Worm (Caenorhabditis elegans): ENCODE data around the gene F46G10.1.

Gene F46G10.1

DNA sequence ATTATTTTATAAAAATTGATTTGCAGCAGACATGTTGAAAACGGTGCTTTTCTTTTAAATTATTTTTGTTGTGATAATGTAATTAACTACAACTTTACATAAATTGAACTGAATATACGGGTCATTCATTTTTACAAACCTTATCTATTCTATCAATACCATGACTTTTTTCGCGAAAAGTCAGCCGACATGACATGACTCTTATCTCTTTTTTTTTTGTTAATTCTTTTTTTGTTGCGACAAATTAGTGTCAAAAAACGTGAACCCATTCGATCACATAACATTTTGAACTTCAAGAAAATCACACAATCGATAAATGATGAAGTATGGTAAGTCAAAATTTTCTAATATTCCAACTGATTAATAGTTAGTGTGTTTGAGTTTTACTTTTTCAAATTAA, 16.5 kb upstream of the F46G10.1 start, which contains the start of gene sir-2.2:
TSS of gene sir-2.2 (plus strand) at position 34 of the 400 bp plus-strand sequence.
- TF ChIP-seq skn-1 (tag; optimal IDR thresholded peaks at IDR 0.05) (no peak), pqm-1 (tag; optimal IDR thresholded peaks at IDR 0.05) (peak; percentile 50), unc-62 (GFP tag; optimal IDR thresholded peaks at IDR 0.05) (no peak), hmg-11 (tag; optimal IDR thresholded peaks at IDR 0.05) (no peak), nhr-11 (tag; optimal IDR thresholded peaks at IDR 0.05) (no peak), mml-1 (tag; optimal IDR thresholded peaks at IDR 0.05) (no peak), daf-12 (tag; optimal IDR thresholded peaks at IDR 0.05) (no peak), aly-2 (tag; optimal IDR thresholded peaks at IDR 0.05) (no peak), nhr-25 (tag; optimal IDR thresholded peaks at IDR 0.05) (no peak), lsy-12 (tag; optimal IDR thresholded peaks at IDR 0.05) (no peak), tbx-2 (tag; optimal IDR thresholded peaks at IDR 0.05) (no peak), lin-39 (tag; optimal IDR thresholded peaks at IDR 0.05) (no peak), nhr-237 (tag; optimal IDR thresholded peaks at IDR 0.05) (no peak), fos-1 (tag; optimal IDR thresholded peaks at IDR 0.05) (no peak), ceh-82 (tag; optimal IDR thresholded peaks at IDR 0.05) (no peak), lin-15B (tag; optimal IDR thresholded peaks at IDR 0.05) (no peak), nhr-77 (tag; optimal IDR thresholded peaks at IDR 0.05) (no peak), nhr-76 (tag; optimal IDR thresholded peaks at IDR 0.05) (no peak), fkh-2 (tag; optimal IDR thresholded peaks at IDR 0.05) (no peak), ztf-11 (tag; optimal IDR thresholded peaks at IDR 0.05) (no peak), elt-1 (tag; optimal IDR thresholded peaks at IDR 0.05) (no peak), nhr-43 (tag; optimal IDR thresholded peaks at IDR 0.05; ENCODE audit: poor library complexity, severe bottlenecking) (peak; percentile 41), elt-2 (tag; optimal IDR thresholded peaks at IDR 0.05) (peak; percentile 84), pha-4 (tag; optimal IDR thresholded peaks at IDR 0.05) (peak; percentile 17), nhr-23 (tag; optimal IDR thresholded peaks at IDR 0.05) (no peak)

- TF ChIP-seq zag-1 (tag; optimal IDR thresholded peaks at IDR 0.05) (no peak), ceh-82 (tag; optimal IDR thresholded peaks at IDR 0.05) (no peak), nhr-237 (tag; optimal IDR thresholded peaks at IDR 0.05) (no peak), elt-3 (tag; optimal IDR thresholded peaks at IDR 0.05) (peak in 1 of 3 experiments; percentile 63), nfya-1 (tag; optimal IDR thresholded peaks at IDR 0.05; ENCODE audit: insufficient read depth) (peak; percentile 20), nhr-25 (tag; optimal IDR thresholded peaks at IDR 0.05) (peak; percentile 77), ceh-9 (tag; optimal IDR thresholded peaks at IDR 0.05) (no peak), nhr-23 (tag; optimal IDR thresholded peaks at IDR 0.05) (peak; percentile 57), nhr-11 (tag; optimal IDR thresholded peaks at IDR 0.05) (no peak), lsy-12 (tag; optimal IDR thresholded peaks at IDR 0.05) (peak; percentile 52), ama-1 (optimal IDR thresholded peaks at IDR 0.05) (peak; percentile 9), unc-62 (GFP tag; optimal IDR thresholded peaks at IDR 0.05) (peak; percentile 8), jun-1 (tag; optimal IDR thresholded peaks at IDR 0.05) (peak; percentile 11), skn-1 (tag; optimal IDR thresholded peaks at IDR 0.05) (no peak), ZK546.5 (tag; optimal IDR thresholded peaks at IDR 0.05) (no peak), eor-1 (tag; optimal IDR thresholded peaks at IDR 0.05) (no peak), ceh-28 (tag; optimal IDR thresholded peaks at IDR 0.05) (no peak), pha-4 (tag; optimal IDR thresholded peaks at IDR 0.05) (no peak), fkh-10 (GFP tag; optimal IDR thresholded peaks at IDR 0.05) (no peak), hmg-11 (tag; optimal IDR thresholded peaks at IDR 0.05) (no peak), elt-2 (tag; optimal IDR thresholded peaks at IDR 0.05) (no peak), fos-1 (tag; optimal IDR thresholded peaks at IDR 0.05) (peak; percentile 19), fkh-2 (tag; optimal IDR thresholded peaks at IDR 0.05) (no peak), nhr-43 (tag; optimal IDR thresholded peaks at IDR 0.05; ENCODE audit: poor library complexity, severe bottlenecking) (peak; percentile 69)
These were observed 13.5 kb upstream of the F46G10.1 start for ce11 chrX:13325039-13325438.

DNA sequence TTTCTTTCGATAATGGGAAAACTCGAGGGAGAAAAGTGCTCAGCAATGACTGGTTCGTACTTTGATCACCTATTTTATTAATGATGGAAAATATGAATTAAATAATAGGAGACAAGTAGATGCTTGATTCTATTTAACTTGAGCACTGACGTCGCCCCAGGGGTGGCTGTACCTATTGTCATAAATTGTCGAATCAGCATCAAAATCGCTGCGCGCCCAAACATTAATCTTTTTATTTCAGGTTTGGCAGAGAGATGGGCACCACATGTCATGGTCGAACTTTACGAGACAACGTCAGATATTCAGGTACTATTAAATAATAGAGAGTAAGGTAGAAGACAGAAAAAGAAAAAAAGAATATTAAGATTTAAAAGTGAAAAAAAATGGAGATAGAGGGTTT, 12.8 kb upstream of the F46G10.1 start:
- TF ChIP-seq nhr-25 (tag; optimal IDR thresholded peaks at IDR 0.05) (peak; percentile 19), fos-1 (tag; optimal IDR thresholded peaks at IDR 0.05) (no peak)

ce11 chrX:13323697-13324096, 12.1 kb upstream of the F46G10.1 start:
- TF ChIP-seq snpc-4 (tag; optimal IDR thresholded peaks at IDR 0.05) (no peak), skn-1 (tag; optimal IDR thresholded peaks at IDR 0.05) (no peak), nhr-23 (tag; optimal IDR thresholded peaks at IDR 0.05) (no peak), tbx-2 (tag; optimal IDR thresholded peaks at IDR 0.05) (no peak), ama-1 (optimal IDR thresholded peaks at IDR 0.05) (no peak), nhr-11 (tag; optimal IDR thresholded peaks at IDR 0.05) (no peak), lin-39 (tag; optimal IDR thresholded peaks at IDR 0.05) (no peak), ceh-28 (tag; optimal IDR thresholded peaks at IDR 0.05) (no peak), nhr-43 (tag; optimal IDR thresholded peaks at IDR 0.05; ENCODE audit: poor library complexity, severe bottlenecking) (no peak), elt-1 (tag; optimal IDR thresholded peaks at IDR 0.05) (no peak), mdl-1 (tag; optimal IDR thresholded peaks at IDR 0.05) (no peak), sea-2 (GFP tag; optimal IDR thresholded peaks at IDR 0.05) (no peak), unc-39 (tag; optimal IDR thresholded peaks at IDR 0.05) (no peak), fkh-2 (tag; optimal IDR thresholded peaks at IDR 0.05) (no peak), ceh-16 (tag; optimal IDR thresholded peaks at IDR 0.05) (no peak), nhr-76 (tag; optimal IDR thresholded peaks at IDR 0.05) (no peak), mml-1 (tag; optimal IDR thresholded peaks at IDR 0.05) (no peak), hmg-11 (tag; optimal IDR thresholded peaks at IDR 0.05) (no peak), ZK546.5 (tag; optimal IDR thresholded peaks at IDR 0.05) (no peak)

All from whole organism, L3 larva.